Worm (Caenorhabditis elegans): ENCODE measurements around the gene Y42A5A.1.

DNA sequence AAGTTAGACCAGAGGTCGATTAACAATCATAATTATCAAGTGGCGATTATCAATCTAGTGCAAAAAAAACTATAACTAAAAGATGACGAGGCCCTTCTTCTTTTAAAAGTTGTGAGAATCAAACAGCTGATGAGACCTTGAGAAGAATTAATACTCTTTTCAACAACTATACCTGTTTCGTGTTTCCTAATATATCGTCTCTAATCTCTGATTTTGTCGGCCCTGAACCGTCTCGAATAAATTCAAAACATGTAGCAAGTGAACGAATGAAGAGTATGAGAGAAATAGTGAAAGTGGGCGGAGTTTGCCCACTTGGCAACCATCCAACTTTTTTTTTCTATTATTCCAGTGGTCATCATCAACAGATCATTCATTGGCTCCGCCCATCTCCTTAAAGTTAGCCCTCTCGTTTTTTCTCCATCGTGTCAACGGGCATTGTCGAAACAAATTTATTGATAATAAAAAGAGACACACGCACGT lies at the start of gene Y42A5A.1:
- TF ChIP-seq hif-1 (tag; optimal IDR thresholded peaks at IDR 0.05): no peak
- TF ChIP-seq dmd-8 (GFP tag; IDR thresholded peaks at IDR 0.05): no peak
- TF ChIP-seq snpc-4 (tag; optimal IDR thresholded peaks at IDR 0.05): no peak
- no peak for TF ChIP-seq ceh-82 (tag; optimal IDR thresholded peaks at IDR 0.05)
- TF ChIP-seq nhr-6 (tag; optimal IDR thresholded peaks at IDR 0.05): no peak
- TF ChIP-seq Y48G9A.11 (GFP tag; IDR thresholded peaks at IDR 0.05): no peak
- no peak for TF ChIP-seq fkh-10 (GFP tag; optimal IDR thresholded peaks at IDR 0.05)
- no peak for TF ChIP-seq hlh-30 (tag; optimal IDR thresholded peaks at IDR 0.05; ENCODE audit: insufficient read depth)
- no peak for TF ChIP-seq mxl-3 (GFP tag; optimal IDR thresholded peaks at IDR 0.05)
- TF ChIP-seq unc-62 (GFP tag; optimal IDR thresholded peaks at IDR 0.05 in 1 of 2): no peak
- TF ChIP-seq unc-62 (tag; optimal IDR thresholded peaks at IDR 0.05): no peak
